Worm (Caenorhabditis elegans): ENCODE measurements around the gene mog-3.

The mog-3 gene

ce11 chrIII:5343555-5343954 lies 35.2 kb downstream of the mog-3 start:
- TF ChIP-seq aha-1 (tag) (peak; percentile 90), Y105C5A.15 (GFP tag; IDR thresholded peaks at IDR 0.05) (no peak)

DNA sequence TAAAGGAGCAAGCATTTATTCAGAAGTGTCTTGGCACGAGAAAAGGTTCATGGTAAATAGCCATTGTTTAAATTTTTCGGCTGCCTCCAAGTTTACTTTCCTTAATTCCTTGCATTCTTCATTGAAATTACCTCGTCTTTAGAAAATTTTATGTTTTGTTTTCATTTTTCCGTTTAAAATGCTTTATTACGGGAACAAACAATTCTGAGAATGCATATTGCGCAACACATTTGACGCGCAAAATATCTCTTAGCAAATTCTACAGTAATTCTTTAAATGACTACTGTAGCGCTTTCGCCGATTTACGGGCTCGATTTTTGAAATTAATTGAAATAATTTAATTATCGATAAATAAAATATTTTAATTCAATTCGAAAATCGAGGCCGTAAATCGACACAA lies 36.2 kb downstream of the mog-3 start:
- TF ChIP-seq ztf-7 (tag; optimal IDR thresholded peaks at IDR 0.05) = no peak
- TF ChIP-seq Y48G9A.11 (GFP tag; IDR thresholded peaks at IDR 0.05) = no peak
- TF ChIP-seq nhr-111 (GFP tag; optimal IDR thresholded peaks at IDR 0.05) = no peak
- TF ChIP-seq mdt-29 (GFP tag; IDR thresholded peaks at IDR 0.05) = no peak
- TF ChIP-seq lin-1 (GFP tag; IDR thresholded peaks at IDR 0.05) = no peak
- no peak for TF ChIP-seq unc-62 (GFP tag; optimal IDR thresholded peaks at IDR 0.05 in 1 of 2)
- no peak for TF ChIP-seq unc-62 (tag; optimal IDR thresholded peaks at IDR 0.05)
- TF ChIP-seq fos-1 (tag; optimal IDR thresholded peaks at IDR 0.05) = no peak
- TF ChIP-seq lin-15B (tag; optimal IDR thresholded peaks at IDR 0.05) = no peak
- no peak for TF ChIP-seq vab-7 (GFP tag; IDR thresholded peaks at IDR 0.05)
- TF ChIP-seq hlh-30 (tag; optimal IDR thresholded peaks at IDR 0.05; ENCODE audit: insufficient read depth) = no peak
- TF ChIP-seq nhr-6 (tag; optimal IDR thresholded peaks at IDR 0.05) = no peak
- TF ChIP-seq ceh-44 (GFP tag; IDR thresholded peaks at IDR 0.05) = no peak
- no peak for TF ChIP-seq tra-1 (GFP tag; IDR thresholded peaks at IDR 0.05)
- no peak for TF ChIP-seq nhr-76 (tag; optimal IDR thresholded peaks at IDR 0.05)
- TF ChIP-seq zfp-2 (tag; optimal IDR thresholded peaks at IDR 0.05) = no peak
- no peak for TF ChIP-seq tag-97 (GFP tag; IDR thresholded peaks at IDR 0.05)
- no peak for TF ChIP-seq nhr-77 (tag; optimal IDR thresholded peaks at IDR 0.05)
- TF ChIP-seq F10B5.3 (tag; optimal IDR thresholded peaks at IDR 0.05) = no peak
- TF ChIP-seq unc-130 (GFP tag; optimal IDR thresholded peaks at IDR 0.05) = no peak

ce11 chrIII:5346017-5346416 lies 37.6 kb downstream of the mog-3 start, which contains the start of gene glrx-21:
glrx-21 (minus strand) TSS chrIII:5346117.
- TF ChIP-seq madf-5 (GFP tag; IDR thresholded peaks at IDR 0.05) = no peak
- TF ChIP-seq mxl-2 (GFP tag; conservative IDR thresholded peaks at IDR 0.05) = no peak
- no peak for TF ChIP-seq Y75B8A.6 (GFP tag; IDR thresholded peaks at IDR 0.05)
- TF ChIP-seq daf-12 (tag; optimal IDR thresholded peaks at IDR 0.05) = no peak
- TF ChIP-seq ceh-82 (tag; optimal IDR thresholded peaks at IDR 0.05) = no peak

ce11 chrIII:5349250-5349649 lies 40.9 kb downstream of the mog-3 start, which contains the start of gene thoc-5:
thoc-5 (minus strand) TSS chrIII:5349401.
- TF ChIP-seq lir-3 (tag; optimal IDR thresholded peaks at IDR 0.05) (no peak), F37D6.2 (tag; optimal IDR thresholded peaks at IDR 0.05) (peak; percentile 35), zip-11 (GFP tag; IDR thresholded peaks at IDR 0.05) (no peak), cey-2 (tag; optimal IDR thresholded peaks at IDR 0.05; ENCODE audit: borderline replicate concordance, insufficient read depth) (no peak), rbr-2 (tag; optimal IDR thresholded peaks at IDR 0.05) (peak; percentile 57), arid-1 (GFP tag; conservative IDR thresholded peaks at IDR 0.05) (peak; percentile 38; the same call in 1 of the 2 replicates), nhr-25 (tag; optimal IDR thresholded peaks at IDR 0.05; ENCODE audit: borderline replicate concordance, insufficient read depth) (no peak), nhr-42 (GFP tag; IDR thresholded peaks at IDR 0.05) (no peak; the same call in 1 of the 2 replicates), daf-8 (GFP tag; IDR thresholded peaks at IDR 0.05) (no peak), ceh-32 (tag; optimal IDR thresholded peaks at IDR 0.05; ENCODE audit: poor library complexity) (no peak), php-3 (GFP tag; IDR thresholded peaks at IDR 0.05) (peak; percentile 48; the same call in 1 of the 2 replicates), daf-16 (GFP tag; optimal IDR thresholded peaks at IDR 0.05) (peak in 1 of 2 experiments; percentile 26), daf-16 (tag; optimal IDR thresholded peaks at IDR 0.05) (no peak), nhr-76 (tag; optimal IDR thresholded peaks at IDR 0.05) (no peak), Y75B8A.6 (GFP tag; IDR thresholded peaks at IDR 0.05) (0 out of 2 replicates have a peak, but pooled peaks have one; percentile 70), Y105C5A.15 (GFP tag; IDR thresholded peaks at IDR 0.05) (no peak), aha-1 (tag) (peak; percentile 92), jun-1 (tag; optimal IDR thresholded peaks at IDR 0.05) (no peak), Y48G9A.11 (GFP tag; IDR thresholded peaks at IDR 0.05) (peak; percentile 78; the same call in 1 of the 2 replicates), dmd-6 (GFP tag; IDR thresholded peaks at IDR 0.05) (peak; percentile 81), mes-2 (tag; optimal IDR thresholded peaks at IDR 0.05; ENCODE audit: poor library complexity, severe bottlenecking) (peak; percentile 100), snpc-1.2 (GFP tag; IDR thresholded peaks at IDR 0.05) (no peak), ztf-7 (tag; optimal IDR thresholded peaks at IDR 0.05) (no peak), F26F4.8 (GFP tag; conservative IDR thresholded peaks at IDR 0.05) (no peak), mxl-2 (GFP tag; conservative IDR thresholded peaks at IDR 0.05) (no peak), nhr-237 (tag; optimal IDR thresholded peaks at IDR 0.05) (no peak), ama-1 (optimal IDR thresholded peaks at IDR 0.05) (no peak)
